Worm (Caenorhabditis elegans) whole organism, L2 larva: Measurements from ENCODE around the gene F31F4.11.

Source experiments
- ama-1 ChIP-seq: fragments of 150-350 bp; optimal IDR thresholded peaks from 2 replicates; lab custom pipeline; 2018; ENCODE audit warnings: inconsistent platforms
- ceh-82 ChIP-seq: fragments of 150-350 bp; optimal IDR thresholded peaks from 2 replicates; lab custom pipeline; 2014; ENCODE audit warnings: missing biosample characterization, missing genetic modification characterization
- egl-27 ChIP-seq: sonication (generic microtip); optimal IDR thresholded peaks from 3 replicates; lab custom pipeline; 2017; ENCODE audit warnings: missing biosample characterization, missing genetic modification reagents, missing genetic modification characterization
- lin-11 ChIP-seq: fragments of 150-350 bp; sonication (generic microtip); optimal IDR thresholded peaks from 2 replicates; lab custom pipeline; 2014; ENCODE audit warnings: missing biosample characterization, missing genetic modification characterization, inconsistent platforms, mixed read lengths
- nhr-21 ChIP-seq: fragments of 150-350 bp; optimal IDR thresholded peaks from 2 replicates; lab custom pipeline; 2014; ENCODE audit warnings: missing biosample characterization, missing genetic modification characterization
- nhr-25 ChIP-seq: fragments of 150-350 bp; sonication (generic microtip); optimal IDR thresholded peaks from 3 replicates; lab custom pipeline; 2014; ENCODE audit warnings: missing biosample characterization, missing genetic modification characterization
- skn-1 ChIP-seq: sonication (generic microtip); optimal IDR thresholded peaks from 2 replicates; lab custom pipeline; 2017; ENCODE audit warnings: missing biosample characterization, missing genetic modification characterization
- unc-55 ChIP-seq: fragments of 150-350 bp; sonication (generic microtip); optimal IDR thresholded peaks from 3 replicates; lab custom pipeline; 2014; ENCODE audit warnings: missing biosample characterization, missing genetic modification reagents, missing genetic modification characterization

ce11 chrV:626321-626720 lies 37.9 kb downstream of the F31F4.11 start, which contains the start of gene F48G7.7:
- TF ChIP-seq nhr-21 (tag; lab: Kevin White, UChicago) (no peak), skn-1 (no peak), nhr-25 (tag; lab: Kevin White, UChicago) (no peak), ama-1 (no peak), ceh-82 (no peak), egl-27 (tag; lab: Kevin White, UChicago) (no peak), lin-11 (tag; lab: Kevin White, UChicago) (no peak), unc-55 (GFP tag; lab: Kevin White, UChicago) (no peak)
